Worm (Caenorhabditis elegans): ENCODE results near the gene gly-9.

- no peak for TF ChIP-seq ztf-4 (tag; optimal IDR thresholded peaks at IDR 0.05)
- TF ChIP-seq ZK546.5 (tag; optimal IDR thresholded peaks at IDR 0.05) = no peak
- no peak for TF ChIP-seq nhr-12 (tag; optimal IDR thresholded peaks at IDR 0.05)
- no peak for TF ChIP-seq nhr-77 (tag; optimal IDR thresholded peaks at IDR 0.05)
- TF ChIP-seq ztf-11 (tag; optimal IDR thresholded peaks at IDR 0.05) = no peak
- no peak for TF ChIP-seq unc-62 (GFP tag; optimal IDR thresholded peaks at IDR 0.05)
- no peak for TF ChIP-seq elt-2 (tag; optimal IDR thresholded peaks at IDR 0.05)
- no peak for TF ChIP-seq zag-1 (tag; optimal IDR thresholded peaks at IDR 0.05)
- no peak for TF ChIP-seq ceh-82 (tag; optimal IDR thresholded peaks at IDR 0.05)
- no peak for TF ChIP-seq ceh-9 (tag; optimal IDR thresholded peaks at IDR 0.05)
- no peak for TF ChIP-seq fkh-2 (tag; optimal IDR thresholded peaks at IDR 0.05)
- TF ChIP-seq ama-1 (optimal IDR thresholded peaks at IDR 0.05) = no peak
- no peak for TF ChIP-seq unc-39 (tag; optimal IDR thresholded peaks at IDR 0.05)
- TF ChIP-seq nhr-76 (tag; optimal IDR thresholded peaks at IDR 0.05) = no peak
Measured at ce11 chrIII:11274590-11275116, 15.7 kb downstream of the gly-9 start, which contains the start of gene Y47D3A.20.
